Worm (Caenorhabditis elegans): ENCODE measurements around the gene clec-64.

DNA sequence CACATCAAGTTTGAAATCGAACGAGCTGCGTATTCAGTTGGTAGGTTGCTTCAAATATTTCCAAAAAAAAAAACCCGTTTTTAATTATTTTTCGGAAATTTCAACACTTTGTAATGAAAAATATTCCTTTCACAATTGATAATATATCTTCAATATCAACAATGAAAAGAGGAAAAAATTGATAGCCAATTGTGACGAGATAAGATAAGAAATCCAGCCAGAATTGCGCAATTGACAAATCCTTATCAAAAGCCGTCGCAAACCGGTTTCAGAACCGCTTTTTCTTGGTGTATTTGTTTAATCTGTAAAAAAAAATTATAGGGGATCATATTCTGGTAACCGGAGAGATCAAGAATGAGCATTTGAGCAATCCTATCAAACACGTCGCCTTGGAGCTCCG lies 44.5 kb downstream of the clec-64 start:
- no peak for TF ChIP-seq med-1 (GFP tag; optimal IDR thresholded peaks at IDR 0.05; ENCODE audit: insufficient read depth)
- TF ChIP-seq ztf-23 (GFP tag; IDR thresholded peaks at IDR 0.05) = no peak
- TF ChIP-seq flt-1 (GFP tag; IDR thresholded peaks at IDR 0.05) = no peak
- TF ChIP-seq tab-1 (GFP tag; IDR thresholded peaks at IDR 0.05) = no peak
- TF ChIP-seq cog-1 (tag; optimal IDR thresholded peaks at IDR 0.05) = no peak
- TF ChIP-seq klf-2 (GFP tag; conservative IDR thresholded peaks at IDR 0.05) = no peak
- no peak for TF ChIP-seq T22C8.4 (GFP tag; IDR thresholded peaks at IDR 0.05)
- TF ChIP-seq ztf-29 (GFP tag; IDR thresholded peaks at IDR 0.05) = no peak

Measured in whole organism, midembryonic.